Fruit fly (Drosophila melanogaster) whole organism, embryonic: Measurements from ENCODE around the gene CG33773.

Experiments used
- CG30431 ChIP-seq: fragments of 200-800 bp; sonication (Bioruptor generic); optimal IDR thresholded peaks from 2 replicates; lab custom pipeline; 2017; ENCODE audit warnings: missing biosample characterization, missing genetic modification characterization
- HLH3B ChIP-seq: fragments of 200-800 bp; sonication (Bioruptor generic); IDR thresholded peaks from 2 replicates; pipeline ENCODE4 v1.3.6; 2022; ENCODE audit warnings: missing biosample characterization, missing genetic modification characterization
- Six4 ChIP-seq: fragments of 200-800 bp; sonication (Bioruptor generic); optimal IDR thresholded peaks from 2 replicates; lab custom pipeline; 2016; ENCODE audit warnings: missing biosample characterization, missing genetic modification characterization
- crol ChIP-seq: fragments of 200-800 bp; sonication (Bioruptor generic); IDR thresholded peaks from 2 replicates; pipeline ENCODE4 v1.3.6; 2022; ENCODE audit warnings: missing biosample characterization, missing genetic modification characterization
- hb ChIP-seq: fragments of 200-800 bp; sonication (Bioruptor generic); IDR thresholded peaks from 3 replicates; pipeline ENCODE4 v1.3.6; 2022; ENCODE audit warnings: missing biosample characterization, missing genetic modification characterization; ENCODE audit not compliant: partially characterized antibody

DNA sequence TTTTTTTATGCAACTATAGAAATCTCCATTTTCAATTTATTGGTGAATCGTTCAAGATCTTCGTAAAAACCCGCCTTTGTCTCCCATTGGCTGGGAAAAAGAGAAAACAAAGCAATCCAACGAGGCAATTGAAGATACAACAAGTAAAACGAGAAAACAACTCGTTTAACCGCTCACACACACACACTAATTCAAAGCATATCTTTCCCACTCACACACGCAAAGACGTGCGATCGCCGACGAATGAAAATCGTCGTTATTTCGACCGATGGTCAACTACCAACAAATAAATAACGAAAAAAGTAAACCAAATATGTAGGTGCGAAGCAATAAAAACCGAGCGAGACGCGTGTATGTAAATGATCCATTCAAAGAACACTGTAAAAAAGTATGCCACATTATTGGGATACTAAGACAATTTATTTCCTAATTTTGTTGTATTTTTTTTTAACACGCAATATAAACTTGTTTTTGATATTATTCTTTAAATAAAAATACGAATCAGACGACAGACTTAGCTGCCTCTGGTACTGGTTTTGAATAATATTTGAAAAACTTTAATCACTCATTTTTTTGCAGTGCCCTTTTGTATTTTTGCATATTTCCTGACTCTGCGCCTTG is 27.3 kb downstream of the CG33773 start:
- no peak for TF ChIP-seq crol (GFP tag; lab: Robert Waterston, UW)
- TF ChIP-seq CG30431 (GFP tag; lab: Kevin White, UChicago): no peak
- TF ChIP-seq Six4 (GFP tag; lab: Kevin White, UChicago): no peak
- no peak for TF ChIP-seq hb (GFP tag; lab: Robert Waterston, UW)
- TF ChIP-seq HLH3B (GFP tag; lab: Robert Waterston, UW): 0 out of 2 replicates have a peak, but pooled peaks have one; percentile 6
